Worm (Caenorhabditis elegans) whole organism, late embryonic: ENCODE results near the gene sta-2.

Experiments used
- C08G9.2 ChIP-seq: sonication (generic microtip); optimal IDR thresholded peaks from 2 replicates; lab custom pipeline; 2016; ENCODE audit warnings: mild to moderate bottlenecking, missing genetic modification characterization, moderate library complexity, missing compliant biosample characterization
- F13H6.1 ChIP-seq: sonication (generic microtip); optimal IDR thresholded peaks from 2 replicates; lab custom pipeline; 2016; ENCODE audit warnings: missing genetic modification characterization, missing compliant biosample characterization
- Y22D7AL.16 ChIP-seq: sonication (generic microtip); optimal IDR thresholded peaks from 2 replicates; lab custom pipeline; 2016; ENCODE audit warnings: missing genetic modification characterization, missing compliant biosample characterization
- ceh-14 ChIP-seq: sonication (generic microtip); optimal IDR thresholded peaks from 2 replicates; lab custom pipeline; 2016; ENCODE audit warnings: missing genotype, missing genetic modification characterization, missing compliant biosample characterization
- ceh-18 ChIP-seq: sonication (generic microtip); optimal IDR thresholded peaks from 2 replicates; lab custom pipeline; 2016; ENCODE audit warnings: missing genetic modification characterization, missing compliant biosample characterization
- ceh-19 ChIP-seq: fragments of 200-800 bp; sonication (Bioruptor generic); optimal IDR thresholded peaks from 2 replicates; lab custom pipeline; 2018; ENCODE audit warnings: mild to moderate bottlenecking, missing genetic modification characterization, missing compliant biosample characterization
- ceh-34 ChIP-seq: sonication (generic microtip); optimal IDR thresholded peaks from 2 replicates; lab custom pipeline; 2016; ENCODE audit warnings: mild to moderate bottlenecking, missing genetic modification characterization, missing compliant biosample characterization
- ceh-48 ChIP-seq: sonication (generic microtip); optimal IDR thresholded peaks from 2 replicates; lab custom pipeline; 2016; ENCODE audit warnings: missing genetic modification characterization, inconsistent platforms, missing compliant biosample characterization
- elt-2 ChIP-seq: sonication (generic microtip); optimal IDR thresholded peaks from 2 replicates; lab custom pipeline; 2016; ENCODE audit warnings: missing genetic modification reagents, missing genetic modification characterization, missing compliant biosample characterization
- fax-1 ChIP-seq: sonication (generic microtip); optimal IDR thresholded peaks from 2 replicates; lab custom pipeline; 2016; ENCODE audit warnings: missing genotype, missing genetic modification characterization, missing compliant biosample characterization
- fkh-10 ChIP-seq: fragments of 150-350 bp; optimal IDR thresholded peaks from 2 replicates; lab custom pipeline; 2014; ENCODE audit warnings: missing biosample characterization, missing genetic modification reagents, missing genetic modification characterization
- fkh-6 ChIP-seq: sonication (generic microtip); optimal IDR thresholded peaks from 2 replicates; lab custom pipeline; 2016; ENCODE audit warnings: missing genetic modification characterization, missing compliant biosample characterization
- hlh-13 ChIP-seq: fragments of 200-800 bp; sonication (Bioruptor generic); optimal IDR thresholded peaks from 2 replicates; lab custom pipeline; 2018; ENCODE audit warnings: mild to moderate bottlenecking, missing genetic modification characterization, missing compliant biosample characterization
- hlh-15 ChIP-seq: sonication (generic microtip); optimal IDR thresholded peaks from 2 replicates; lab custom pipeline; 2016; ENCODE audit warnings: missing genetic modification characterization, missing compliant biosample characterization
- hlh-30 ChIP-seq: sonication (generic microtip); optimal IDR thresholded peaks from 2 replicates; lab custom pipeline; 2017; ENCODE audit warnings: antibody characterized with exemption, missing genetic modification characterization, missing compliant biosample characterization; ENCODE audit not compliant: insufficient read depth
- hlh-8 ChIP-seq: sonication (generic microtip); optimal IDR thresholded peaks from 2 replicates; lab custom pipeline; 2016; ENCODE audit warnings: missing genotype, missing genetic modification characterization, missing compliant biosample characterization
- lin-11 ChIP-seq: fragments of 200-800 bp; sonication (Bioruptor generic); optimal IDR thresholded peaks from 2 replicates; lab custom pipeline; 2018; ENCODE audit warnings: mild to moderate bottlenecking, missing genetic modification characterization, missing compliant biosample characterization
- mec-3 ChIP-seq: sonication (generic microtip); optimal IDR thresholded peaks from 2 replicates; lab custom pipeline; 2016; ENCODE audit warnings: borderline replicate concordance, missing genetic modification characterization, missing compliant biosample characterization
- nhr-11 ChIP-seq: fragments of 150-350 bp; optimal IDR thresholded peaks from 2 replicates; lab custom pipeline; 2014; ENCODE audit warnings: missing biosample characterization, missing genetic modification characterization
- nhr-232 ChIP-seq: sonication (generic microtip); optimal IDR thresholded peaks from 2 replicates; lab custom pipeline; 2016; ENCODE audit warnings: missing genetic modification characterization, missing compliant biosample characterization
- npax-4 ChIP-seq: sonication (generic microtip); optimal IDR thresholded peaks from 2 replicates; lab custom pipeline; 2016; ENCODE audit warnings: missing genetic modification characterization, missing compliant biosample characterization
- odd-2 ChIP-seq: sonication (generic microtip); optimal IDR thresholded peaks from 2 replicates; lab custom pipeline; 2017; ENCODE audit warnings: antibody characterized with exemption, mild to moderate bottlenecking, missing genetic modification characterization, missing compliant biosample characterization
- pax-1 ChIP-seq: fragments of 150-350 bp; optimal IDR thresholded peaks from 2 replicates; lab custom pipeline; 2014; ENCODE audit warnings: missing biosample characterization, missing genetic modification characterization
- pha-2 ChIP-seq: sonication (generic microtip); optimal IDR thresholded peaks from 2 replicates; lab custom pipeline; 2017; ENCODE audit warnings: mild to moderate bottlenecking, missing genetic modification characterization, missing compliant biosample characterization
- ref-2 ChIP-seq: sonication (generic microtip); optimal IDR thresholded peaks from 2 replicates; lab custom pipeline; 2016; ENCODE audit warnings: missing genetic modification characterization, missing compliant biosample characterization
- sox-2 ChIP-seq: fragments of 200-800 bp; sonication (Bioruptor generic); IDR thresholded peaks from 2 replicates; pipeline ENCODE4 v1.3.6; 2022; ENCODE audit warnings: missing genetic modification reagents, missing genetic modification characterization, missing compliant biosample characterization
- sox-4 ChIP-seq: sonication (generic microtip); optimal IDR thresholded peaks from 2 replicates; lab custom pipeline; 2017; ENCODE audit warnings: mild to moderate bottlenecking, missing genetic modification characterization, inconsistent platforms, missing compliant biosample characterization
- tbx-2 ChIP-seq: sonication (generic microtip); optimal IDR thresholded peaks from 2 replicates; lab custom pipeline; 2016; ENCODE audit warnings: missing genetic modification characterization, missing compliant biosample characterization
- tbx-7 ChIP-seq: sonication (generic microtip); optimal IDR thresholded peaks from 2 replicates; lab custom pipeline; 2016; ENCODE audit warnings: missing genotype, missing genetic modification characterization, missing compliant biosample characterization
- ttx-3 ChIP-seq: sonication (generic microtip); optimal IDR thresholded peaks from 2 replicates; lab custom pipeline; 2016; ENCODE audit warnings: missing genetic modification reagents, missing genetic modification characterization, missing compliant biosample characterization
- unc-3 ChIP-seq, 2 experiments: fragments of 200-800 bp in 1 of 2; sonication (Bioruptor generic) in 1 of 2; sonication (generic microtip) in 1 of 2; conservative IDR thresholded peaks in 1 of 2; optimal IDR thresholded peaks in 1 of 2; 2 replicates each; pipeline versions ENCODE4 v1.3.6 to Lab custom; 2016 to 2022; ENCODE audit warnings: missing compliant biosample characterization in 2 of 2, missing genetic modification characterization in 2 of 2, missing genetic modification reagents in 1 of 2
- unc-55 ChIP-seq: sonication (generic microtip); optimal IDR thresholded peaks from 2 replicates; lab custom pipeline; 2017; ENCODE audit warnings: missing biosample characterization, missing genetic modification reagents, missing genetic modification characterization
- zip-5 ChIP-seq: sonication (generic microtip); optimal IDR thresholded peaks from 2 replicates; lab custom pipeline; 2016; ENCODE audit warnings: missing genetic modification characterization, missing compliant biosample characterization
- ztf-16 ChIP-seq: sonication (generic microtip); optimal IDR thresholded peaks from 2 replicates; lab custom pipeline; 2017; ENCODE audit warnings: missing genetic modification characterization, missing compliant biosample characterization

sta-2 gene

ce11 chrV:9753554-9753953 is 12.5 kb downstream of the sta-2 start:
- TF ChIP-seq ztf-16 (tag; lab: Kevin White, UChicago) (no peak), unc-3 (GFP tag; conservative IDR thresholded peaks at IDR 0.05; lab: Robert Waterston, UW) (no peak), unc-3 (tag; optimal IDR thresholded peaks at IDR 0.05; lab: Kevin White, UChicago) (no peak), ceh-19 (GFP tag; lab: Kevin White, UChicago) (no peak), hlh-30 (tag; lab: Kevin White, UChicago) (no peak), ref-2 (tag; lab: Kevin White, UChicago) (no peak), odd-2 (no peak), ceh-14 (tag; lab: Kevin White, UChicago) (no peak), pax-1 (no peak), C08G9.2 (no peak), hlh-8 (tag; lab: Kevin White, UChicago) (no peak), tbx-2 (tag; lab: Kevin White, UChicago) (no peak), hlh-13 (GFP tag; lab: Kevin White, UChicago) (no peak), mec-3 (no peak), ceh-34 (tag; lab: Kevin White, UChicago) (no peak), ceh-18 (tag; lab: Kevin White, UChicago) (no peak), ceh-48 (no peak), nhr-232 (tag; lab: Kevin White, UChicago) (no peak), fax-1 (tag; lab: Kevin White, UChicago) (no peak), F13H6.1 (tag; lab: Kevin White, UChicago) (no peak), tbx-7 (tag; lab: Kevin White, UChicago) (no peak)

ce11 chrV:9754459-9754858 is 13.5 kb downstream of the sta-2 start, which contains the start of gene F58E6.5:
Gene F58E6.5, minus strand, starts transcription at chrV:9754559.
- no peak for TF ChIP-seq npax-4 (tag; lab: Kevin White, UChicago)
- TF ChIP-seq fkh-6 (tag; lab: Kevin White, UChicago): no peak
- TF ChIP-seq Y22D7AL.16 (tag; lab: Kevin White, UChicago): no peak
- no peak for TF ChIP-seq ceh-14 (tag; lab: Kevin White, UChicago)
- TF ChIP-seq pha-2 (tag; lab: Kevin White, UChicago): no peak
- TF ChIP-seq nhr-11 (tag; lab: Kevin White, UChicago): no peak
- TF ChIP-seq lin-11 (tag; lab: Kevin White, UChicago): no peak
- no peak for TF ChIP-seq unc-3 (GFP tag; conservative IDR thresholded peaks at IDR 0.05; lab: Robert Waterston, UW)
- TF ChIP-seq unc-3 (tag; optimal IDR thresholded peaks at IDR 0.05; lab: Kevin White, UChicago): no peak
- no peak for TF ChIP-seq sox-4 (tag; lab: Kevin White, UChicago)
- no peak for TF ChIP-seq ttx-3 (tag; lab: Kevin White, UChicago)
- no peak for TF ChIP-seq zip-5 (tag; lab: Kevin White, UChicago)

- no peak for TF ChIP-seq hlh-15
- no peak for TF ChIP-seq unc-55 (GFP tag; lab: Kevin White, UChicago)
- TF ChIP-seq tbx-2 (tag; lab: Kevin White, UChicago): no peak
- no peak for TF ChIP-seq ttx-3 (tag; lab: Kevin White, UChicago)
- no peak for TF ChIP-seq sox-2 (GFP tag; lab: Robert Waterston, UW)
- no peak for TF ChIP-seq fkh-10 (GFP tag; lab: Kevin White, UChicago)
- no peak for TF ChIP-seq hlh-8 (tag; lab: Kevin White, UChicago)
Measured at ce11 chrV:9755725-9756124, 14.7 kb downstream of the sta-2 start, which contains the start of gene F58E6.8. Gene F58E6.8, minus strand, starts transcription at chrV:9755825.

ce11 chrV:9756242-9756641 is 15.2 kb downstream of the sta-2 start, which contains the start of gene hrg-3:
Gene hrg-3, plus strand, starts transcription at chrV:9756468.
- TF ChIP-seq elt-2 (tag; lab: Kevin White, UChicago): peak; percentile 48
- TF ChIP-seq ceh-14 (tag; lab: Kevin White, UChicago): no peak
- TF ChIP-seq, all 69 proteins: peak for 1
